Worm (Caenorhabditis elegans): Measurements from ENCODE around the gene F20D12.12.

ce11 chrIV:7923982-7924480 is 23.2 kb upstream of the F20D12.12 start, which contains the start of the genes xpo-3 and C49H3.3:
- no peak for TF ChIP-seq tbx-11 (GFP tag; IDR thresholded peaks at IDR 0.05)
- TF ChIP-seq ama-1 (optimal IDR thresholded peaks at IDR 0.05) = no peak
- no peak for TF ChIP-seq aly-1 (tag; optimal IDR thresholded peaks at IDR 0.05)
- no peak for TF ChIP-seq sea-1 (GFP tag; conservative IDR thresholded peaks at IDR 0.05)
- no peak for TF ChIP-seq B0310.2 (tag; optimal IDR thresholded peaks at IDR 0.05)
- TF ChIP-seq tbx-37 (GFP tag; conservative IDR thresholded peaks at IDR 0.05) = no peak
- no peak for TF ChIP-seq flt-1 (GFP tag; IDR thresholded peaks at IDR 0.05)
- TF ChIP-seq hnd-1 (tag; optimal IDR thresholded peaks at IDR 0.05) = no peak
- TF ChIP-seq hmbx-1 (tag; optimal IDR thresholded peaks at IDR 0.05) = no peak
- no peak for TF ChIP-seq tra-4 (tag; optimal IDR thresholded peaks at IDR 0.05)

Measured in whole organism, early embryonic.